Fruit fly (Drosophila melanogaster) whole organism, embryonic: Measurements from ENCODE around the gene CG14442.

Experiments
- Ada2b ChIP-seq: fragments of 200-800 bp; sonication (Bioruptor generic); IDR thresholded peaks from 2 replicates; pipeline ENCODE4 v1.3.6; 2022; ENCODE audit warnings: missing biosample characterization, missing genetic modification characterization
- Asciz ChIP-seq: fragments of 200-800 bp; sonication (Bioruptor generic); optimal IDR thresholded peaks from 2 replicates; lab custom pipeline; 2017; ENCODE audit warnings: missing biosample characterization, mild to moderate bottlenecking, missing genetic modification characterization, missing genetic modification reagents
- B-H1 ChIP-seq: fragments of 200-800 bp; sonication (Bioruptor generic); IDR thresholded peaks from 3 replicates; pipeline ENCODE4 v1.3.6; 2022; ENCODE audit warnings: missing biosample characterization, missing genetic modification characterization
- CG10959 ChIP-seq: fragments of 200-800 bp; sonication (Bioruptor generic); IDR thresholded peaks from 2 replicates; pipeline ENCODE4 v1.3.6; 2022; ENCODE audit warnings: missing biosample characterization, missing genetic modification characterization
- CG11456 ChIP-seq: fragments of 200-800 bp; sonication (Bioruptor generic); IDR thresholded peaks from 3 replicates; pipeline ENCODE4 v1.3.6; 2022; ENCODE audit warnings: missing biosample characterization, missing genetic modification characterization
- CG13296 ChIP-seq: fragments of 200-800 bp; sonication (Bioruptor generic); optimal IDR thresholded peaks from 3 replicates; lab custom pipeline; 2018; ENCODE audit warnings: missing biosample characterization, mild to moderate bottlenecking, missing genetic modification characterization
- CG14014 ChIP-seq: fragments of 200-800 bp; sonication (Bioruptor generic); IDR thresholded peaks from 2 replicates; pipeline ENCODE4 v1.3.6; 2022; ENCODE audit warnings: missing biosample characterization, missing genetic modification characterization
- CG14710 ChIP-seq: fragments of 200-800 bp; sonication (Bioruptor generic); optimal IDR thresholded peaks from 3 replicates; lab custom pipeline; 2019; ENCODE audit warnings: missing biosample characterization, mild to moderate bottlenecking, missing genetic modification characterization, moderate library complexity
- CG14965 ChIP-seq: fragments of 200-800 bp; sonication (Bioruptor generic); optimal IDR thresholded peaks from 2 replicates; lab custom pipeline; 2016; ENCODE audit warnings: missing biosample characterization, missing genetic modification characterization, borderline replicate concordance
- CG17829 ChIP-seq: fragments of 200-800 bp; optimal IDR thresholded peaks from 2 replicates; lab custom pipeline; 2019; ENCODE audit warnings: missing biosample characterization, mild to moderate bottlenecking, missing genetic modification characterization, moderate library complexity
- CG18476 ChIP-seq: fragments of 200-800 bp; sonication (Bioruptor generic); optimal IDR thresholded peaks from 2 replicates; lab custom pipeline; 2016; ENCODE audit warnings: missing biosample characterization, mild to moderate bottlenecking, missing genetic modification characterization
- CG34224 ChIP-seq: fragments of 200-800 bp; sonication (Bioruptor generic); IDR thresholded peaks from 3 replicates; pipeline ENCODE4 v1.3.6; 2022; ENCODE audit warnings: missing biosample characterization, missing genetic modification characterization; ENCODE audit not compliant: partially characterized antibody
- CG4282 ChIP-seq: fragments of 200-800 bp; sonication (Bioruptor generic); optimal IDR thresholded peaks from 2 replicates; lab custom pipeline; 2016; ENCODE audit warnings: missing biosample characterization, missing genetic modification characterization
- CG8359 ChIP-seq: fragments of 200-800 bp; sonication (Bioruptor generic); optimal IDR thresholded peaks from 2 replicates; lab custom pipeline; 2017; ENCODE audit warnings: missing biosample characterization, mild to moderate bottlenecking, missing genetic modification characterization, borderline replicate concordance
- CG8388 ChIP-seq: fragments of 200-800 bp; sonication (Bioruptor generic); optimal IDR thresholded peaks from 2 replicates; lab custom pipeline; 2019; ENCODE audit warnings: missing biosample characterization, mild to moderate bottlenecking, missing genetic modification characterization, moderate library complexity
- CG9215 ChIP-seq: fragments of 200-800 bp; sonication (Bioruptor generic); IDR thresholded peaks from 2 replicates; pipeline ENCODE4 v1.3.6; 2022; ENCODE audit warnings: missing biosample characterization, missing genetic modification characterization
- CoRest ChIP-seq: fragments of 200-800 bp; sonication (Bioruptor generic); optimal IDR thresholded peaks from 3 replicates; lab custom pipeline; 2018; ENCODE audit warnings: missing biosample characterization, mild to moderate bottlenecking, missing genetic modification characterization, moderate library complexity
- Hey ChIP-seq: fragments of 200-800 bp; sonication (Bioruptor generic); optimal IDR thresholded peaks from 3 replicates; lab custom pipeline; 2018; ENCODE audit warnings: missing biosample characterization, mild to moderate bottlenecking, missing genetic modification characterization
- Hr51 ChIP-seq, 2 experiments: fragments of 200-800 bp; sonication (Bioruptor generic); optimal IDR thresholded peaks; 2 replicates in 1 of 2; 3 replicates in 1 of 2; lab custom pipeline; 2016 to 2018; ENCODE audit warnings: missing biosample characterization in 2 of 2, missing genetic modification characterization in 2 of 2, mild to moderate bottlenecking in 1 of 2, moderate library complexity in 1 of 2
- Hr78 ChIP-seq, 2 experiments: fragments of 200-800 bp in 1 of 2; fragments of >200 bp in 1 of 2; sonication (Bioruptor generic) in 1 of 2; optimal IDR thresholded peaks; 2 replicates each; lab custom pipeline; 2017 to 2019; ENCODE audit warnings: missing biosample characterization in 2 of 2, missing genetic modification characterization in 2 of 2, mild to moderate bottlenecking in 1 of 2, moderate library complexity in 1 of 2
- Nf-YB ChIP-seq: fragments of 200-800 bp; sonication (Bioruptor generic); optimal IDR thresholded peaks from 3 replicates; lab custom pipeline; 2019; ENCODE audit warnings: missing biosample characterization, mild to moderate bottlenecking, missing genetic modification characterization, moderate library complexity
- Poxn ChIP-seq: fragments of 200-800 bp; sonication (Bioruptor generic); IDR thresholded peaks from 2 replicates; pipeline ENCODE4 v1.3.6; 2022; ENCODE audit warnings: missing biosample characterization, missing genetic modification characterization
- Sry-δ ChIP-seq: fragments of 200-800 bp; sonication (Bioruptor generic); optimal IDR thresholded peaks from 2 replicates; lab custom pipeline; 2016; ENCODE audit warnings: missing biosample characterization, missing genetic modification characterization
- Ssrp ChIP-seq: fragments of 200-800 bp; sonication (Bioruptor generic); optimal IDR thresholded peaks from 2 replicates; lab custom pipeline; 2018; ENCODE audit warnings: missing biosample characterization, mild to moderate bottlenecking, missing genetic modification characterization, moderate library complexity
- TFAM ChIP-seq: fragments of 200-800 bp; sonication (Bioruptor generic); optimal IDR thresholded peaks from 2 replicates; lab custom pipeline; 2017; ENCODE audit warnings: missing biosample characterization, missing genetic modification characterization, inconsistent platforms
- aop ChIP-seq: fragments of 200-800 bp; sonication (Bioruptor generic); IDR thresholded peaks from 2 replicates; pipeline ENCODE4 v1.3.6; 2022; ENCODE audit warnings: missing biosample characterization, missing genetic modification characterization
- ap ChIP-seq: fragments of 200-800 bp; sonication (Bioruptor generic); IDR thresholded peaks from 2 replicates; pipeline ENCODE4 v1.3.6; 2022; ENCODE audit warnings: missing biosample characterization, missing genetic modification characterization
- cg ChIP-seq: fragments of 200-800 bp; sonication (Bioruptor generic); optimal IDR thresholded peaks from 3 replicates; lab custom pipeline; 2019; ENCODE audit warnings: missing biosample characterization, mild to moderate bottlenecking, missing genetic modification characterization, moderate library complexity
- crc ChIP-seq: fragments of 200-800 bp; sonication (Bioruptor generic); optimal IDR thresholded peaks from 2 replicates; lab custom pipeline; 2016; ENCODE audit warnings: missing biosample characterization, missing genetic modification characterization
- emc ChIP-seq: fragments of 200-800 bp; sonication (Bioruptor generic); optimal IDR thresholded peaks from 2 replicates; lab custom pipeline; 2016; ENCODE audit warnings: missing biosample characterization, missing genetic modification characterization
- esg ChIP-seq: fragments of 200-800 bp; sonication (Bioruptor generic); conservative IDR thresholded peaks from 2 replicates; pipeline ENCODE4 v1.3.6; 2022; ENCODE audit warnings: missing biosample characterization, missing genetic modification characterization
- eve ChIP-seq, 2 experiments: fragments of >200 bp; optimal IDR thresholded peaks; 2 replicates each; lab custom pipeline; 2017; ENCODE audit warnings: missing biosample characterization in 2 of 2, missing genetic modification characterization in 2 of 2
- eyg ChIP-seq: fragments of 200-800 bp; sonication (Bioruptor generic); optimal IDR thresholded peaks from 3 replicates; lab custom pipeline; 2016; ENCODE audit warnings: missing biosample characterization, missing genetic modification characterization
- fru ChIP-seq: fragments of >200 bp; optimal IDR thresholded peaks from 2 replicates; lab custom pipeline; 2017
- gfzf ChIP-seq: fragments of 200-800 bp; sonication (Bioruptor generic); optimal IDR thresholded peaks from 2 replicates; lab custom pipeline; 2016; ENCODE audit warnings: missing biosample characterization, mild to moderate bottlenecking, missing genetic modification characterization, moderate library complexity
- hbn ChIP-seq: fragments of 200-800 bp; sonication (Bioruptor generic); IDR thresholded peaks from 2 replicates; pipeline ENCODE4 v1.3.6; 2022; ENCODE audit warnings: missing biosample characterization, missing genetic modification characterization; ENCODE audit not compliant: partially characterized antibody
- lov ChIP-seq, 2 experiments: fragments of 200-800 bp in 1 of 2; fragments of >200 bp in 1 of 2; sonication (Bioruptor generic) in 1 of 2; IDR thresholded peaks in 1 of 2; optimal IDR thresholded peaks in 1 of 2; 2 replicates in 1 of 2; 3 replicates in 1 of 2; pipeline versions ENCODE4 v1.3.6 to Lab custom; 2017 to 2022; ENCODE audit warnings: missing biosample characterization in 1 of 2, missing genetic modification characterization in 1 of 2
- luna ChIP-seq: fragments of 200-800 bp; sonication (Bioruptor generic); optimal IDR thresholded peaks from 2 replicates; lab custom pipeline; 2016; ENCODE audit warnings: missing biosample characterization, missing genetic modification characterization
- mirr ChIP-seq: fragments of 200-800 bp; sonication (Bioruptor generic); optimal IDR thresholded peaks from 3 replicates; lab custom pipeline; 2018; ENCODE audit warnings: missing biosample characterization, mild to moderate bottlenecking, missing genetic modification characterization
- pita ChIP-seq: fragments of 200-800 bp; sonication (Bioruptor generic); optimal IDR thresholded peaks from 2 replicates; lab custom pipeline; 2017; ENCODE audit warnings: missing biosample characterization, mild to moderate bottlenecking, missing genetic modification characterization
- pum ChIP-seq: fragments of 200-800 bp; sonication (Bioruptor generic); optimal IDR thresholded peaks from 2 replicates; lab custom pipeline; 2016; ENCODE audit warnings: missing biosample characterization, missing genetic modification characterization
- schlank ChIP-seq: fragments of 200-800 bp; sonication (Bioruptor generic); optimal IDR thresholded peaks from 2 replicates; lab custom pipeline; 2018; ENCODE audit warnings: missing biosample characterization, mild to moderate bottlenecking, missing genetic modification characterization
- sens ChIP-seq: fragments of 200-800 bp; sonication (Bioruptor generic); peaks from one replicate; lab custom pipeline; 2016; ENCODE audit warnings: missing biosample characterization, missing genetic modification characterization
- seq ChIP-seq: fragments of 200-800 bp; sonication (Bioruptor generic); IDR thresholded peaks from 2 replicates; pipeline ENCODE4 v1.3.6; 2022; ENCODE audit warnings: missing biosample characterization, missing genetic modification characterization
- slbo ChIP-seq: fragments of 200-800 bp; sonication (Bioruptor generic); IDR thresholded peaks from 2 replicates; pipeline ENCODE4 v1.3.6; 2022; ENCODE audit warnings: missing biosample characterization, missing genetic modification characterization
- sob ChIP-seq: fragments of 200-800 bp; sonication (Bioruptor generic); IDR thresholded peaks from 2 replicates; pipeline ENCODE4 v1.3.6; 2022; ENCODE audit warnings: missing biosample characterization, missing genetic modification characterization
- unpg ChIP-seq: fragments of 200-800 bp; sonication (Bioruptor generic); optimal IDR thresholded peaks from 3 replicates; lab custom pipeline; 2018; ENCODE audit warnings: missing biosample characterization, mild to moderate bottlenecking, missing genetic modification characterization, moderate library complexity
- vfl ChIP-seq: fragments of 200-800 bp; sonication (Bioruptor generic); optimal IDR thresholded peaks from 2 replicates; lab custom pipeline; 2016; ENCODE audit warnings: missing biosample characterization, missing genetic modification characterization
- vnd ChIP-seq: fragments of 200-800 bp; sonication (Bioruptor generic); IDR thresholded peaks from 3 replicates; pipeline ENCODE4 v1.3.6; 2022; ENCODE audit warnings: missing biosample characterization, missing genetic modification characterization; ENCODE audit not compliant: partially characterized antibody

CG14442 gene

DNA sequence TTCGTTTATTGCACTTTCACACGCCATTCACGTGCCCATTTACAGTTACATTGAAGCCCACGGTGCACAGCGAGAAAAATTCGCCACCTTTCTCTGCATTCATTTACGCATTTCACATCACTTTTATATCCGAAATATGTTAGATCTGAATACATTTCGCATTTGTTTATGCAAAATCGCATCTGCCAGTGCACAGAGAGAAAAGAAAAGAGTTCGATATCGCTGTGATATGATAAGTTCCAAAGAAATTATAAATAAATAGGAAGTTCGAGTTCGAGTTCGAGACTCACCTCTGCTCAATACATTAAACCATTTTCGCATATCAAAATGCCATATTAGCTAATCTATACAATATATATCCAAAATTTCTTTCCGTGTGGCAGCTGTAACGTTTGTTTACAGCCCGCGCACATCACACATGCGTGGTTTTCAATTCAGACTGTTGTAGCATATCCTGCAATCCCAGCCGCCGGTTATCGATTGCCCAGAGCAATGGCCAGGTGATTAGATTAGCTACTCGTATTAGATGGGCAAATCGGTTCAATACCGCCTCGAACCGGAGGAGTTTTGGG is 38.7 kb downstream of the CG14442 start (continued):
- no peak for TF ChIP-seq CG4282
- TF ChIP-seq Sry-δ (GFP tag; lab: Kevin White, UChicago), result peak; percentile 34
- TF ChIP-seq mirr (GFP tag; lab: Kevin White, UChicago), result peak; percentile 43
- TF ChIP-seq Ssrp (tag; lab: Kevin White, UChicago), result peak; percentile 74
- no peak for TF ChIP-seq cg (GFP tag; lab: Kevin White, UChicago)
- TF ChIP-seq CG18476 (GFP tag; lab: Kevin White, UChicago), result peak; percentile 74
- TF ChIP-seq CG8359 (GFP tag; lab: Kevin White, UChicago), result peak; percentile 30
- TF ChIP-seq schlank (tag; lab: Kevin White, UChicago), result peak; percentile 70
- peak; percentile 86 for TF ChIP-seq slbo (GFP tag; lab: Robert Waterston, UW)
- TF ChIP-seq CG13296, result peak; percentile 80
- TF ChIP-seq CG10959, result peak; percentile 51; the same call in 1 of the 2 replicates
- peak; percentile 68 for TF ChIP-seq B-H1 (GFP tag; lab: Robert Waterston, UW)
- TF ChIP-seq Hr78 (GFP tag; optimal IDR thresholded peaks at IDR 0.05; lab: Kevin White, UChicago), result peak in 1 of 2 experiments; percentile 50
- TF ChIP-seq vnd (GFP tag; lab: Robert Waterston, UW), result no peak
- no peak for TF ChIP-seq Hey (tag; lab: Kevin White, UChicago)
- TF ChIP-seq vfl (GFP tag; lab: Kevin White, UChicago), result peak; percentile 72
- TF ChIP-seq ap, result peak; percentile 45; the same call in 1 of the 2 replicates
- no peak for TF ChIP-seq gfzf
- TF ChIP-seq CG14965 (GFP tag; lab: Kevin White, UChicago), result peak; percentile 27
- no peak for TF ChIP-seq fru
- TF ChIP-seq CG34224 (GFP tag; lab: Robert Waterston, UW), result no peak
- TF ChIP-seq CG14710, result peak; percentile 73
- TF ChIP-seq CG14014, result peak; percentile 80
- peak; percentile 59 for TF ChIP-seq emc
- no peak for TF ChIP-seq hbn (GFP tag; lab: Robert Waterston, UW)
- TF ChIP-seq CG8388 (GFP tag; lab: Kevin White, UChicago), result peak; percentile 81
- peak; percentile 71 for TF ChIP-seq Nf-YB
- TF ChIP-seq eyg (GFP tag; lab: Kevin White, UChicago), result peak; percentile 78
- TF ChIP-seq eve (GFP tag; optimal IDR thresholded peaks at IDR 0.05; lab: Kevin White, UChicago), result peak in 1 of 2 experiments; percentile 42
- TF ChIP-seq lov (optimal IDR thresholded peaks at IDR 0.05; lab: Kevin White, UChicago), result no peak
- TF ChIP-seq lov (GFP tag; IDR thresholded peaks at IDR 0.05; lab: Robert Waterston, UW), result 0 out of 3 replicates have a peak, but pooled peaks have one; percentile 45
- peak; percentile 80 for TF ChIP-seq sob (GFP tag; lab: Robert Waterston, UW)
- TF ChIP-seq seq (GFP tag; lab: Robert Waterston, UW), result peak; percentile 82
- TF ChIP-seq CG17829, result peak; percentile 85
- TF ChIP-seq esg (GFP tag; lab: Robert Waterston, UW), result peak; percentile 85
- no peak for TF ChIP-seq pita (GFP tag; lab: Kevin White, UChicago)
- peak; percentile 71 for TF ChIP-seq Asciz
- TF ChIP-seq TFAM (GFP tag; lab: Kevin White, UChicago), result peak; percentile 22
- peak; percentile 75; the same call in 2 of the 3 replicates for TF ChIP-seq CG11456
- peak; percentile 55; the same call in 1 of the 2 replicates for TF ChIP-seq Poxn (GFP tag; lab: Robert Waterston, UW)
- TF ChIP-seq sens (GFP tag; lab: Kevin White, UChicago), result peak; percentile 96
- peak; percentile 39 for TF ChIP-seq luna (GFP tag; lab: Kevin White, UChicago)
- peak; percentile 78 for TF ChIP-seq crc (GFP tag; lab: Kevin White, UChicago)
- TF ChIP-seq CG9215 (GFP tag; lab: Robert Waterston, UW), result peak; percentile 73
- peak; percentile 88 for TF ChIP-seq CoRest (tag; lab: Kevin White, UChicago)
- peak; percentile 78 for TF ChIP-seq unpg (GFP tag; lab: Kevin White, UChicago)
- TF ChIP-seq pum (GFP tag; lab: Kevin White, UChicago), result peak; percentile 72
- peak; percentile 79 for TF ChIP-seq Ada2b
- TF ChIP-seq Hr51 (GFP tag; optimal IDR thresholded peaks at IDR 0.05; lab: Kevin White, UChicago), result peak; percentile 70 to 89
- TF ChIP-seq aop (GFP tag; lab: Robert Waterston, UW), result 0 out of 2 replicates have a peak, but pooled peaks have one; percentile 31
